Worm (Caenorhabditis elegans): ENCODE data around the gene tsp-17.

tsp-17 gene

DNA sequence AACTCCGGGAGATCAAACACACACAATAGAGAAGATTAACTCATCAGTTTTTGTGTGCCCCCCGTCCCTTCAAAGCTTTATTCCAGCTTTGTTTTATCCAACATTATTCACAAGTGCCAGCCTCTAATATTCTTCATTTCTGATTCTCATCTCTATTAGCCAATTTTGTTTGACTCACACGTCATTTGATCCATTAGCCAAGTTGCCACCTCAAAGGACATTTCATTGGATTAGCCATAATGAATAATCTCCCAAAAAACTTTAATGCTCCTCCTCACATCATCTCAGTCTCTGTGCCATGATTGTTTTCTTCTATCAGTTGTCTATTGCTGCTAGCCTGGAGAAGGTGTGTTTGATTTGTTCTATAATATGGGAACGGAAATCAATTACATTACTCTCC, 44.5 kb downstream of the tsp-17 start:
- TF ChIP-seq bed-3 (GFP tag; optimal IDR thresholded peaks at IDR 0.05): no peak
- TF ChIP-seq ceh-83 (GFP tag; optimal IDR thresholded peaks at IDR 0.05): no peak
- no peak for TF ChIP-seq mep-1 (tag; optimal IDR thresholded peaks at IDR 0.05)
- no peak for TF ChIP-seq hlh-1 (tag; optimal IDR thresholded peaks at IDR 0.05)
- TF ChIP-seq ham-2 (GFP tag; optimal IDR thresholded peaks at IDR 0.05): no peak
- no peak for TF ChIP-seq ceh-39 (tag; optimal IDR thresholded peaks at IDR 0.05)
- TF ChIP-seq lin-13 (tag; optimal IDR thresholded peaks at IDR 0.05): no peak
- no peak for TF ChIP-seq unc-39 (tag; optimal IDR thresholded peaks at IDR 0.05)
- TF ChIP-seq sptf-1 (tag; optimal IDR thresholded peaks at IDR 0.05): no peak
- TF ChIP-seq blmp-1 (tag; optimal IDR thresholded peaks at IDR 0.05): no peak
- TF ChIP-seq elt-1 (tag; optimal IDR thresholded peaks at IDR 0.05; ENCODE audit: borderline replicate concordance, insufficient read depth): no peak
- no peak for TF ChIP-seq nhr-12 (tag; optimal IDR thresholded peaks at IDR 0.05)
- no peak for TF ChIP-seq elt-3 (tag; optimal IDR thresholded peaks at IDR 0.05)
- TF ChIP-seq unc-120 (tag; optimal IDR thresholded peaks at IDR 0.05; ENCODE audit: poor library complexity, severe bottlenecking): no peak
- no peak for TF ChIP-seq mab-5 (tag; optimal IDR thresholded peaks at IDR 0.05)
- no peak for TF ChIP-seq nhr-76 (tag; optimal IDR thresholded peaks at IDR 0.05)
- no peak for TF ChIP-seq ztf-11 (tag; optimal IDR thresholded peaks at IDR 0.05)
- no peak for TF ChIP-seq drap-1 (GFP tag; optimal IDR thresholded peaks at IDR 0.05)
- TF ChIP-seq zip-8 (tag; optimal IDR thresholded peaks at IDR 0.05): no peak
- TF ChIP-seq pha-4 (tag; optimal IDR thresholded peaks at IDR 0.05): no peak

DNA sequence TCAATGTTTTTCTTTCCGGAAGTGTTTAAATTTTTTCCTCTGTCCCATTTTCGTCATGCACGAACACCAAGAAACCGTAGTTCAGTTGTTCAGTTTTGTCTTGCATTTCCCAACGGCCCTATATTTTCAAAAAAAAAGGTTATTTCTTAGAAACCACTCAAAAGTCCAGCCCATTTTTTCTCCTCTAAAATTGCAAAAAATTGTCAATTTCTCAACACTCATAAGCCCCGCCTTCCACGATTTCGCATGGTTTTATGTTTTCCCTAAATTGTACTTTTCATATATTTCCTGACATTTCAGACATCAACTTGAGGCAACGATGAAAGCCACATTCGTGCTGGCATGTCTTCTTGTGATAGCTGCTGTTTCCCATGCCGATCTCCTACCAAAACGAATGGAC, 46.3 kb downstream of the tsp-17 start, which contains the start of gene nlp-1:
Gene nlp-1, plus strand, starts transcription at position 301 of the 400 bp plus-strand sequence.
- TF ChIP-seq unc-120 (tag; optimal IDR thresholded peaks at IDR 0.05; ENCODE audit: poor library complexity, severe bottlenecking): no peak
- no peak for TF ChIP-seq flh-1 (GFP tag; optimal IDR thresholded peaks at IDR 0.05)
- TF ChIP-seq blmp-1 (tag; optimal IDR thresholded peaks at IDR 0.05): no peak
- TF ChIP-seq ceh-83 (GFP tag; optimal IDR thresholded peaks at IDR 0.05): no peak
- TF ChIP-seq hlh-1 (tag; optimal IDR thresholded peaks at IDR 0.05): no peak
- no peak for TF ChIP-seq lin-13 (tag; optimal IDR thresholded peaks at IDR 0.05)
- no peak for TF ChIP-seq cnd-1 (tag; optimal IDR thresholded peaks at IDR 0.05)
- TF ChIP-seq mep-1 (tag; optimal IDR thresholded peaks at IDR 0.05): no peak
- no peak for TF ChIP-seq zip-8 (tag; optimal IDR thresholded peaks at IDR 0.05)
- no peak for TF ChIP-seq pha-4 (tag; optimal IDR thresholded peaks at IDR 0.05)
- no peak for TF ChIP-seq ham-2 (GFP tag; optimal IDR thresholded peaks at IDR 0.05)
- TF ChIP-seq snpc-4 (tag; optimal IDR thresholded peaks at IDR 0.05): no peak
- no peak for TF ChIP-seq lin-32 (GFP tag; optimal IDR thresholded peaks at IDR 0.05)
- no peak for TF ChIP-seq elt-3 (tag; optimal IDR thresholded peaks at IDR 0.05)
- no peak for TF ChIP-seq ceh-43 (GFP tag; optimal IDR thresholded peaks at IDR 0.05)
- TF ChIP-seq unc-62 (GFP tag; optimal IDR thresholded peaks at IDR 0.05): no peak
- TF ChIP-seq nhr-2 (tag; optimal IDR thresholded peaks at IDR 0.05): no peak
- no peak for TF ChIP-seq lsy-2 (tag; optimal IDR thresholded peaks at IDR 0.05)
- TF ChIP-seq tbx-8 (GFP tag; optimal IDR thresholded peaks at IDR 0.05): no peak
- no peak for TF ChIP-seq ces-1 (GFP tag; optimal IDR thresholded peaks at IDR 0.05)

DNA sequence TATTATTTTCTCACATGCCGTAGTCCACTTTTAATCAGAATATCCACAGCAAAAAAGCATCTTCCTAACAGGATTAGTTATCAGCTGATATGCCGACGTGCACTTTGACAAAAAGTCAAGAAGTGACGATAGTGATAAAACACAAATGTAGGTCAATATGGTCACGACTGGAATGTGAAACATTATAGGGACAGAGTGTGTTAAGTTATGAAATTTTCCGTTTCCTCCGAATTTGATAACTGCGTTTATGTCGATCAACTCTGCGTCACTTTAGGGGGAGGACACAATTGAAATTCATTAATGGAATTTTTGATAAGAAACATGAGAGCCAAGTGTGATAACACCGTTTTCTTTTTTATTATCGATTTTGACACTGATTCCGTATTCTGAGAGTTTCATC, 48.0 kb downstream of the tsp-17 start, which contains the start of gene aex-4:
Gene aex-4, plus strand, starts transcription at position 312 of the 400 bp plus-strand sequence.
- no peak for TF ChIP-seq unc-62 (GFP tag; optimal IDR thresholded peaks at IDR 0.05)

DNA sequence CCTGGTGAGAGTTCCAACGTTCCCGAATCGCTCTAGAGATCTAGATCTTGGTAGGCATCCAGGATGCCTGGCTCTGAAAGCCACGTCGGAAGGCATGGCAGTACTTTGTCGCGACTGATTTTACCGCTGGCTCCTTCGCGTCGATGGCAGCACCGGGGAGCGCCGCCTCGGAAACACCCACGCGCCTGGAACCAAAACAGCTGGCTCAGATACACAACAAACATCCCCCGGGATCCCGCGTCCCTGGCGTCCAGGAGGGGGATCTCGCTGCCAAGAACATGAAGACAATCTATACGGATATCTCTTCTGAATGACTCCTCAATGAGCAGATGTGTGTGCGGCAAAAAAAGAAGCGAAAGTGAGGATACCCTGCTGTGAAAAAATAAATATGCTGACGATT, 52.4 kb downstream of the tsp-17 start:
- TF ChIP-seq ceh-83 (GFP tag; optimal IDR thresholded peaks at IDR 0.05) (no peak), hlh-1 (tag; optimal IDR thresholded peaks at IDR 0.05) (peak; percentile 73)

DNA sequence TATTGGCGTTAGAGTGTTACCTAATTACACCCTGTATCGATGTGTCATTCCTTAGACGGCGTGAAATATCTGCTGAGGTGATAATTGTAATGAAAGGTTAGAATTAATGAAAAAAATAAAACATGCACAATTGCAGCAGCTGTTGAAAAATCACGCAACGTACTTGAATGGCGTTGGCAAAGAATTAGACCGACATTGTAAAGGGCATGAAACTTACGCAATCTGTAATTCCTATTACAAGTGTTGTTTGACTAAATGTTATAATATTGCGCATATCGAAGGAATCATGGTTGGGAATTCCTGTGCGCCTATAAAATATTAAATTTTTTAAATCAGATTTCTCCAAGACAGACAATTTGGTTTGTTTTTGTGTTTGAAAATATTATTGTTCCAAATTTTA, 52.8 kb downstream of the tsp-17 start, which contains the start of gene tag-18:
Gene tag-18, minus strand, starts transcription at position 305 of the 400 bp plus-strand sequence.
- TF ChIP-seq nhr-237 (tag; optimal IDR thresholded peaks at IDR 0.05): no peak
- peak; percentile 82 for TF ChIP-seq nhr-2 (tag; optimal IDR thresholded peaks at IDR 0.05)
- TF ChIP-seq zip-8 (tag; optimal IDR thresholded peaks at IDR 0.05): peak; percentile 86
- TF ChIP-seq M03D4.4 (tag; optimal IDR thresholded peaks at IDR 0.05): no peak
- no peak for TF ChIP-seq nhr-76 (tag; optimal IDR thresholded peaks at IDR 0.05)

Measured in whole organism, mixed stage, embryonic.